Worm (Caenorhabditis elegans) whole organism, L4 larva: ENCODE measurements around the gene tnc-2.

Source experiments
- Y48G9A.11 ChIP-seq: fragments of 200-800 bp; sonication (Bioruptor generic); IDR thresholded peaks from 2 replicates; pipeline ENCODE4 v1.3.6; 2022; ENCODE audit warnings: missing genetic modification reagents, missing genetic modification characterization, missing compliant biosample characterization
- lin-13 ChIP-seq: fragments of 150-350 bp; optimal IDR thresholded peaks from 2 replicates; lab custom pipeline; 2014; ENCODE audit warnings: missing biosample characterization, missing genetic modification reagents, missing genetic modification characterization

DNA sequence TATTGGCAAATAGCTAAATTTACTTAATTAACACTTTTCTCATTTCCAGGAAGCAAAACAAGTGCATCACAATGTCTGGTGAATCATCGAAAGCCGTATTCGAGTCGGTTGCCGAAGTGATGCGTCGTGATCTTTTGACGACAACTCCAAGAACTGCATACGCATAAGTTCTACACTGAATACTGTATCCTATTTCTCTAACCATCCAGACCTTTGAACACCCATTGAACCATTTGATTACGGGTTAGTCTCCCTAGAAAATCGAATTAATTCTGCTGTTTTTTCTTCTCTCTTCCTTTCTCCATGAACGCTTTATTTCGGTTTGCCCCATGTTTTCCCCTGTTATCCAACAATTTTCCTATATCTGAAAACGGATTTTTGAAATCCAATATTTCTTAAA, 16.9 kb upstream of the tnc-2 start, which contains the start of gene lin-56:
- TF ChIP-seq lin-13 (GFP tag; lab: Kevin White, UChicago) (no peak), Y48G9A.11 (GFP tag; lab: Robert Waterston, UW) (no peak)
